Worm (Caenorhabditis elegans) whole organism, dauer: ENCODE measurements around the gene cut-3.

Source experiments
- unc-62 ChIP-seq: sonication (generic microtip); optimal IDR thresholded peaks from 2 replicates; lab custom pipeline; 2017; ENCODE audit warnings: missing biosample characterization, missing genetic modification reagents, missing genetic modification characterization

cut-3 gene

DNA sequence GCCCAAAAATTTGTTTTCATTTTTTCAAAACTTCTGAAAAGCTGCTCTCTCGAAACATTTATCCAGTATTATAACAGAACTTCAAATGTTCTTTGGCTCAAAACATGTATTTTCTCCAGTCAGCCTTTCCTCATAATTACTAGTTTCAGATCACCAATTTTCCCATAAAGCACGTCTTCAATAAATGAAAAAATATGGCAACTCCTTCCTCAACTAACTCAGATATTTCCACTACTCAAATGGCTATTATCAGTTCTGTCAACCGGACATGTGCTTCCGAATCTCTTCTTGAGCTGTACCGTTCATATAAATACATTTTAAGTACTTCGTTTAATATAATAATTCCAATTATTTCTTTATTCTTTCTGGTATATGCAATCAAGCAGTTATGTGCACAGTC is 39.1 kb downstream of the cut-3 start, which contains the start of gene sra-13:
TSS of gene sra-13 (plus strand) at position 195 of the 400 bp plus-strand sequence.
- TF ChIP-seq unc-62, result no peak

DNA sequence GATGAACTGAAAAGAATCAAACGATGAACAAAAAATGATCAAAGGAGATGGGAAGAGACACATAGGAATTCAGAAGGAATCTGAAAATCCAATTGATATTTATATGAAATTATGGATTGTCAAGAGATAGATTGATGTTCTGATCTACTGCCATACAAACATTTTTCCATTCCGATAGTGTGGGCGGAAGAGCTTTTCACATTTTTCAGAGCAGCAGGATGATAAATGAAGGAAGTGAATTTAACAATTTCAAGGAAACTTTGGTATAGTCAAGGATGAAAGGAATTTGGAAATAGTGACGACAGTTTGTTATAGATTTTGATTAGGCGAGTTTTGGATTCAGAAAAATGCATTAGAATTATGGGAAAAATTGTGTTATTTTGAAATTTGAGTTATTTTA is 41.3 kb downstream of the cut-3 start, which contains the start of gene ubc-24:
TSS of gene ubc-24 (plus strand) at position 301 of the 400 bp plus-strand sequence.
- no peak for TF ChIP-seq unc-62

DNA sequence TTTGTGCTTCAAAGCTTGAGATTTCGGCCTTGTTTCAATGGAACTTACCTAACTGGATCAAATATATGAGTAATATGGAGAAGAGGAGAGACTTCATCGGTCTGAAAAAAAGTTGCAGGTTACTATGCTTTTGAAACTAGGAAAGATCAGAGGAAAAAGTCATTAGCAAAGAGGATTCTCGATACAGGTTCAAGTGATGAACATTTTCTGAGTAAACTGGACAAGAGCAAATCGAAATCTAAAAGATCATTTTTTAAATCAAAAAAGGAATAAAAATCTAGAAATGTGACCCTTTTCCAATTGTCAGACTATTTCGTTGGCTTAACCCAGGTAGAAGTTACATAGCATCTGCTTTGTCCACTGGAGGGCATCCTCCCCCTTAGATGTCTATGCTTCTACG is 41.9 kb downstream of the cut-3 start, which contains the start of gene skpo-1:
TSS of gene skpo-1 (minus strand) at position 101 of the 400 bp plus-strand sequence.
- TF ChIP-seq unc-62, result no peak

DNA sequence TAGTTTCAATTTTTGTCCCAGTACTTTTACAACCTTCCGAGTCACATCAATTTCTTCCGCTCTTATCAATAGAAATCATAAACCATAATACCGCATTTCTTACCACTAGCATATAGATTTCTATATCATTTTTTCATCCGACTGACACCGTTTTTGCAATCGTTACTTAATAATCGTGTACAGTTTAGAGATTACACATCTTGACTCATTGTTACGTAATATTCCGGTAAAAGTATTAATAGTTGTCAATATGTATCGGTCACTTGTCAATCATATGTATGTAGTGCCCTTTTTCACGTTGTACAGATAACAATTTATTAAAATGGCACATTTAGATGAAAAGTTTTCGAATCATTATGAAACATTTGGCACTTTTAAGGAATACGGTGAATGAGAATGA is 46.6 kb downstream of the cut-3 start:
- TF ChIP-seq unc-62, result no peak

DNA sequence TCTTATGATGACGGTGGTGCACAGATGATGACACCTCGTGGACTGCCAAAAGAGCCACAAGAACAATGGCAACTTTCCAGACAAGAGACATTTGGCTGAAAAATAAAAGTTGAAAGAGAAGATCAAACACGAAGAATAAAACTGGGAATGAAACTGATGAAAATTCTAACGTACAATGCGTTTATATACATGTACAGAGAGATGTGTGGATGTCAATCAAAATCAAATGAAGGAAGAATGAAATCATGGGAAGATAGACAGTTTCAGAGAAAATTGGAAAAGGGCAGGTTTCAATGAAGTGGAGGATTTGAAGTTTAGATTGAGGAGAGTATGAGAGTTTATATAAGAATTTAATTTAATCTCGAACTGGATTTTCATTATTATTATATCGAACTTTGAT is 47.6 kb downstream of the cut-3 start, which contains the start of gene dod-23:
TSS of gene dod-23 (minus strand) at position 101 of the 400 bp plus-strand sequence.
- TF ChIP-seq unc-62, result no peak

DNA sequence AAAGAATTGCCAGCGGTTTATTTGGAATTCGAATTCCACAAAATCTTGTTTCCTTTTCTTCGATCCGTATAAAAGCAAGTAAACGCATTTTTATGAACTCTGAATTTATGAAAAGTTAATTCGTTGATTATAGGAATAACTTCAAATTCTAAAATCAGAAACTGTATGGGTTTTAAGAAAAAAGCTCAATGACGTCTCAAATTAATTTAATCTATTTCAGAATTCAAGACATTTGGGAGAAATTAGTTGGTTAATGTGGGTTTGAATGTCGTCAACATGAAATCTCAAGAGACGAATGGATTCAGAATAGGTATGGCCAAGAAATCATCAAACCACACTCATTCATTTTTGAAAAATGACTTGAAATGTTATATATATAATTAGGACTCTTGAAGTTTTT is 50.6 kb downstream of the cut-3 start, which contains the start of gene F49E12.7:
TSS of gene F49E12.7 (minus strand) at position 101 of the 400 bp plus-strand sequence.
- TF ChIP-seq unc-62, result no peak
